Fruit fly (Drosophila melanogaster): ENCODE data around the gene CG5854.

CG5854 gene

dm6 chr3R:23969449-23969848 is 35.7 kb downstream of the CG5854 start (continued):
- peak; percentile 30 for TF ChIP-seq CG1233 (GFP tag; optimal IDR thresholded peaks at IDR 0.05)
- TF ChIP-seq CG9727 (GFP tag; optimal IDR thresholded peaks at IDR 0.05) = peak; percentile 7
- TF ChIP-seq p53 (GFP tag; optimal IDR thresholded peaks at IDR 0.05) = no peak
- no peak for TF ChIP-seq Taf1 (GFP tag; IDR thresholded peaks at IDR 0.05)
- no peak for TF ChIP-seq CG2199 (GFP tag; IDR thresholded peaks at IDR 0.05)
- peak; percentile 8 for TF ChIP-seq CG4820 (GFP tag; optimal IDR thresholded peaks at IDR 0.05)
- TF ChIP-seq eyg (GFP tag; optimal IDR thresholded peaks at IDR 0.05) = no peak
- TF ChIP-seq CG15269 (tag; optimal IDR thresholded peaks at IDR 0.05) = peak; percentile 75
- TF ChIP-seq CG11456 (GFP tag; IDR thresholded peaks at IDR 0.05) = 0 out of 3 replicates have a peak, but pooled peaks have one; percentile 34
- TF ChIP-seq CG11560 (tag; IDR thresholded peaks at IDR 0.05) = no peak
- TF ChIP-seq Nf-YA (GFP tag; IDR thresholded peaks at IDR 0.05) = peak; percentile 58
- peak; percentile 39 for TF ChIP-seq sqz (GFP tag; optimal IDR thresholded peaks at IDR 0.05)
- no peak for TF ChIP-seq tna (GFP tag; IDR thresholded peaks at IDR 0.05; ENCODE audit: partially characterized antibody)
- peak; percentile 53 for TF ChIP-seq CG12659 (GFP tag; optimal IDR thresholded peaks at IDR 0.05)
- TF ChIP-seq Trl (optimal IDR thresholded peaks at IDR 0.05) = no peak
- TF ChIP-seq Trl (GFP tag; optimal IDR thresholded peaks at IDR 0.05) = no peak
- TF ChIP-seq PHDP (tag; optimal IDR thresholded peaks at IDR 0.05) = peak; percentile 67
- peak; percentile 47 for TF ChIP-seq NfI (GFP tag; optimal IDR thresholded peaks at IDR 0.05)
- TF ChIP-seq Xbp1 (GFP tag; optimal IDR thresholded peaks at IDR 0.05) = peak; percentile 15
- TF ChIP-seq CG11696 (GFP tag; IDR thresholded peaks at IDR 0.05) = no peak
- TF ChIP-seq Rx (GFP tag; IDR thresholded peaks at IDR 0.05) = no peak
- no peak for TF ChIP-seq twi (tag; optimal IDR thresholded peaks at IDR 0.05)
- 0 out of 2 replicates have a peak, but pooled peaks have one; percentile 45 for TF ChIP-seq CG14667 (GFP tag; IDR thresholded peaks at IDR 0.05)
- TF ChIP-seq gsb-n (tag; optimal IDR thresholded peaks at IDR 0.05) = peak; percentile 34
- peak; percentile 57 for TF ChIP-seq CG13296 (GFP tag; optimal IDR thresholded peaks at IDR 0.05)
- no peak for TF ChIP-seq CG12744 (GFP tag; optimal IDR thresholded peaks at IDR 0.05)
- TF ChIP-seq ac (GFP tag; optimal IDR thresholded peaks at IDR 0.05) = no peak
- TF ChIP-seq Antp (GFP tag; optimal IDR thresholded peaks at IDR 0.05) = no peak
- TF ChIP-seq lola (GFP tag; optimal IDR thresholded peaks at IDR 0.05) = no peak
- no peak for TF ChIP-seq CG2120 (GFP tag; optimal IDR thresholded peaks at IDR 0.05)
- no peak for TF ChIP-seq CG6272 (GFP tag; IDR thresholded peaks at IDR 0.05)
- TF ChIP-seq grn (GFP tag; optimal IDR thresholded peaks at IDR 0.05) = no peak
- no peak for TF ChIP-seq CG9797 (GFP tag; optimal IDR thresholded peaks at IDR 0.05)
- peak; percentile 28 for TF ChIP-seq CG4424 (GFP tag; optimal IDR thresholded peaks at IDR 0.05)
- peak; percentile 56 for TF ChIP-seq al (GFP tag; IDR thresholded peaks at IDR 0.05)
- TF ChIP-seq CoRest (tag; optimal IDR thresholded peaks at IDR 0.05) = peak; percentile 55
- TF ChIP-seq Mrtf (GFP tag; IDR thresholded peaks at IDR 0.05) = no peak; the same call in 2 of the 3 replicates
- TF ChIP-seq fd102C (GFP tag; optimal IDR thresholded peaks at IDR 0.05) = no peak
- TF ChIP-seq zf30C (GFP tag; optimal IDR thresholded peaks at IDR 0.05) = no peak
- no peak for TF ChIP-seq CG14860 (GFP tag; IDR thresholded peaks at IDR 0.05; ENCODE audit: partially characterized antibody)
- no peak for TF ChIP-seq chm (GFP tag; IDR thresholded peaks at IDR 0.05)
- peak; percentile 33; the same call in 2 of the 3 replicates for TF ChIP-seq B-H1 (GFP tag; IDR thresholded peaks at IDR 0.05)
- no peak for TF ChIP-seq chif (GFP tag; optimal IDR thresholded peaks at IDR 0.05)
- peak; percentile 66 for TF ChIP-seq Atf6 (GFP tag; IDR thresholded peaks at IDR 0.05)
- TF ChIP-seq Fer3 (tag; optimal IDR thresholded peaks at IDR 0.05) = peak; percentile 61
- TF ChIP-seq z (GFP tag; IDR thresholded peaks at IDR 0.05) = no peak
- no peak for TF ChIP-seq prd (optimal IDR thresholded peaks at IDR 0.05)
- peak; percentile 67 for TF ChIP-seq prd (GFP tag; IDR thresholded peaks at IDR 0.05)
- peak; percentile 76 for TF ChIP-seq tgo (GFP tag; IDR thresholded peaks at IDR 0.05)
- no peak for TF ChIP-seq Mes4 (GFP tag; optimal IDR thresholded peaks at IDR 0.05)
- TF ChIP-seq chinmo (GFP tag; IDR thresholded peaks at IDR 0.05; ENCODE audit: partially characterized antibody) = no peak
- TF ChIP-seq pb (GFP tag; optimal IDR thresholded peaks at IDR 0.05) = no peak
